Fruit fly (Drosophila melanogaster) whole organism, embryonic: ENCODE measurements around the gene vito.

Source experiments
- Asciz ChIP-seq: fragments of 200-800 bp; sonication (Bioruptor generic); optimal IDR thresholded peaks from 2 replicates; lab custom pipeline; 2017; ENCODE audit warnings: missing biosample characterization, mild to moderate bottlenecking, missing genetic modification characterization, missing genetic modification reagents
- B-H2 ChIP-seq: fragments of 200-800 bp; sonication (Bioruptor generic); optimal IDR thresholded peaks from 2 replicates; lab custom pipeline; 2018; ENCODE audit warnings: missing biosample characterization, mild to moderate bottlenecking, missing genetic modification characterization
- BEAF-32 ChIP-seq: fragments of 200-800 bp; sonication (Bioruptor generic); optimal IDR thresholded peaks from 3 replicates; lab custom pipeline; 2017; ENCODE audit warnings: missing biosample characterization, missing genetic modification characterization, mild to moderate bottlenecking, moderate library complexity, missing genetic modification reagents
- CG10462 ChIP-seq: fragments of 200-800 bp; sonication (Bioruptor generic); optimal IDR thresholded peaks from 2 replicates; lab custom pipeline; 2016; ENCODE audit warnings: missing biosample characterization, missing genetic modification characterization
- CG11247 ChIP-seq: fragments of 200-800 bp; sonication (Bioruptor generic); IDR thresholded peaks from 2 replicates; pipeline ENCODE4 v1.3.6; 2022; ENCODE audit warnings: missing biosample characterization, missing genetic modification characterization
- CG11695 ChIP-seq: fragments of 200-800 bp; sonication (Bioruptor generic); IDR thresholded peaks from 3 replicates; pipeline ENCODE4 v1.3.6; 2022; ENCODE audit warnings: missing biosample characterization, missing genetic modification characterization
- CG13894 ChIP-seq: fragments of 200-800 bp; sonication (Bioruptor generic); optimal IDR thresholded peaks from 3 replicates; lab custom pipeline; 2018; ENCODE audit warnings: missing biosample characterization, mild to moderate bottlenecking, missing genetic modification characterization, moderate library complexity
- CG14050 ChIP-seq: fragments of 200-800 bp; sonication (Bioruptor generic); IDR thresholded peaks from 3 replicates; pipeline ENCODE4 v1.3.6; 2022; ENCODE audit warnings: missing biosample characterization, missing genetic modification characterization
- CG16815 ChIP-seq: fragments of 200-800 bp; sonication (Bioruptor generic); optimal IDR thresholded peaks from 3 replicates; lab custom pipeline; 2017; ENCODE audit warnings: missing biosample characterization, mild to moderate bottlenecking, missing genetic modification characterization
- CG1792 ChIP-seq: fragments of 200-800 bp; sonication (Bioruptor generic); optimal IDR thresholded peaks from 2 replicates; lab custom pipeline; 2016; ENCODE audit warnings: missing biosample characterization, missing genetic modification characterization
- CG1832 ChIP-seq: fragments of 200-800 bp; sonication (Bioruptor generic); optimal IDR thresholded peaks from 2 replicates; lab custom pipeline; 2017; ENCODE audit warnings: missing biosample characterization, mild to moderate bottlenecking, missing genetic modification characterization, inconsistent platforms
- CG2889 ChIP-seq: fragments of 200-800 bp; sonication (Bioruptor generic); IDR thresholded peaks from 3 replicates; pipeline ENCODE4 v1.3.6; 2022; ENCODE audit warnings: missing biosample characterization, missing genetic modification characterization
- CG30020 ChIP-seq: fragments of 200-800 bp; optimal IDR thresholded peaks from 2 replicates; lab custom pipeline; 2019; ENCODE audit warnings: missing biosample characterization, mild to moderate bottlenecking, missing genetic modification characterization, moderate library complexity
- CG32767 ChIP-seq: fragments of 200-800 bp; sonication (Bioruptor generic); IDR thresholded peaks from 2 replicates; pipeline ENCODE4 v1.3.6; 2022; ENCODE audit warnings: missing biosample characterization, missing genetic modification characterization
- CG4820 ChIP-seq: fragments of 200-800 bp; sonication (Bioruptor generic); optimal IDR thresholded peaks from 3 replicates; lab custom pipeline; 2016; ENCODE audit warnings: missing biosample characterization, missing genetic modification characterization
- CG4854 ChIP-seq: fragments of 200-800 bp; sonication (Bioruptor generic); optimal IDR thresholded peaks from 2 replicates; lab custom pipeline; 2016; ENCODE audit warnings: missing biosample characterization, missing genetic modification characterization, inconsistent platforms
- CG6272 ChIP-seq: fragments of 200-800 bp; sonication (Bioruptor generic); IDR thresholded peaks from 2 replicates; pipeline ENCODE4 v1.3.6; 2022; ENCODE audit warnings: missing biosample characterization, missing genetic modification characterization
- CG6689 ChIP-seq: fragments of 200-800 bp; sonication (Bioruptor generic); IDR thresholded peaks from 2 replicates; pipeline ENCODE4 v1.3.6; 2022; ENCODE audit warnings: missing biosample characterization, missing genetic modification characterization
- CG7987 ChIP-seq: fragments of 200-800 bp; sonication (Bioruptor generic); optimal IDR thresholded peaks from 2 replicates; lab custom pipeline; 2018; ENCODE audit warnings: missing biosample characterization, mild to moderate bottlenecking, missing genetic modification characterization, moderate library complexity
- CG8290 ChIP-seq, 3 experiments: fragments of 200-800 bp; sonication (Bioruptor generic); optimal IDR thresholded peaks; 2 replicates each; lab custom pipeline; 2016 to 2019; ENCODE audit warnings: missing biosample characterization in 3 of 3, missing genetic modification characterization in 3 of 3, mild to moderate bottlenecking in 2 of 3, moderate library complexity in 1 of 3
- CG8924 ChIP-seq: fragments of 200-800 bp; optimal IDR thresholded peaks from 3 replicates; lab custom pipeline; 2019; ENCODE audit warnings: missing biosample characterization, mild to moderate bottlenecking, missing genetic modification characterization, moderate library complexity
- CG9215 ChIP-seq: fragments of 200-800 bp; sonication (Bioruptor generic); IDR thresholded peaks from 2 replicates; pipeline ENCODE4 v1.3.6; 2022; ENCODE audit warnings: missing biosample characterization, missing genetic modification characterization
- CHES-1-like ChIP-seq: fragments of 200-800 bp; sonication (Bioruptor generic); optimal IDR thresholded peaks from 2 replicates; lab custom pipeline; 2016; ENCODE audit warnings: missing biosample characterization, missing genetic modification characterization
- Doc3 ChIP-seq: fragments of 200-800 bp; sonication (Bioruptor generic); IDR thresholded peaks from 3 replicates; pipeline ENCODE4 v1.3.6; 2022; ENCODE audit warnings: missing biosample characterization, missing genetic modification characterization; ENCODE audit not compliant: partially characterized antibody
- E2f1 ChIP-seq: fragments of 200-800 bp; sonication (Bioruptor generic); IDR thresholded peaks from 2 replicates; pipeline ENCODE4 v1.3.6; 2022; ENCODE audit warnings: missing biosample characterization, missing genetic modification characterization
- Eip74EF ChIP-seq, 2 experiments: fragments of 200-800 bp in 1 of 2; fragments of >200 bp in 1 of 2; sonication (Bioruptor generic) in 1 of 2; optimal IDR thresholded peaks; 2 replicates each; lab custom pipeline; 2017 to 2019; ENCODE audit warnings: missing biosample characterization in 2 of 2, missing genetic modification characterization in 2 of 2, mild to moderate bottlenecking in 1 of 2, moderate library complexity in 1 of 2
- Elba2 ChIP-seq: fragments of 200-800 bp; sonication (Bioruptor generic); optimal IDR thresholded peaks from 3 replicates; lab custom pipeline; 2016; ENCODE audit warnings: missing biosample characterization, missing genetic modification characterization
- Ets65A ChIP-seq: fragments of 200-800 bp; sonication (Bioruptor generic); peaks from one replicate; lab custom pipeline; 2016; ENCODE audit warnings: missing biosample characterization, missing genetic modification characterization
- Fer1 ChIP-seq: fragments of 200-800 bp; sonication (Bioruptor generic); optimal IDR thresholded peaks from 2 replicates; lab custom pipeline; 2017; ENCODE audit warnings: missing biosample characterization, mild to moderate bottlenecking, missing genetic modification characterization
- Gsc ChIP-seq: fragments of 200-800 bp; sonication (Bioruptor generic); IDR thresholded peaks from 2 replicates; pipeline ENCODE4 v1.3.6; 2022; ENCODE audit warnings: missing biosample characterization, missing genetic modification characterization
- Hey ChIP-seq: fragments of 200-800 bp; sonication (Bioruptor generic); optimal IDR thresholded peaks from 3 replicates; lab custom pipeline; 2018; ENCODE audit warnings: missing biosample characterization, mild to moderate bottlenecking, missing genetic modification characterization
- Nf-YC ChIP-seq: fragments of 200-800 bp; optimal IDR thresholded peaks from 3 replicates; lab custom pipeline; 2019; ENCODE audit warnings: missing biosample characterization, mild to moderate bottlenecking, missing genetic modification characterization, moderate library complexity
- Poxn ChIP-seq: fragments of 200-800 bp; sonication (Bioruptor generic); IDR thresholded peaks from 2 replicates; pipeline ENCODE4 v1.3.6; 2022; ENCODE audit warnings: missing biosample characterization, missing genetic modification characterization
- Ssrp ChIP-seq: fragments of 200-800 bp; sonication (Bioruptor generic); optimal IDR thresholded peaks from 2 replicates; lab custom pipeline; 2018; ENCODE audit warnings: missing biosample characterization, mild to moderate bottlenecking, missing genetic modification characterization, moderate library complexity
- Stat92E ChIP-seq, 3 experiments: fragments of >200 bp in 2 of 3; fragments of 200-800 bp in 1 of 3; sonication (Bioruptor generic) in 1 of 3; optimal IDR thresholded peaks; 2 replicates each; lab custom pipeline; 2017 to 2019; ENCODE audit warnings: missing biosample characterization in 3 of 3, missing genetic modification characterization in 3 of 3, mild to moderate bottlenecking in 1 of 3, moderate library complexity in 1 of 3
- da ChIP-seq: fragments of 200-800 bp; sonication (Bioruptor generic); optimal IDR thresholded peaks from 2 replicates; lab custom pipeline; 2016; ENCODE audit warnings: missing biosample characterization, missing genetic modification characterization
- emc ChIP-seq: fragments of 200-800 bp; sonication (Bioruptor generic); optimal IDR thresholded peaks from 2 replicates; lab custom pipeline; 2016; ENCODE audit warnings: missing biosample characterization, missing genetic modification characterization
- gro ChIP-seq: fragments of 200-800 bp; sonication (Bioruptor generic); optimal IDR thresholded peaks from 2 replicates; lab custom pipeline; 2016; ENCODE audit warnings: missing biosample characterization, missing genetic modification characterization
- nau ChIP-seq: fragments of 200-800 bp; sonication (Bioruptor generic); optimal IDR thresholded peaks from 3 replicates; lab custom pipeline; 2017; ENCODE audit warnings: missing biosample characterization, mild to moderate bottlenecking, missing genetic modification characterization, missing genetic modification reagents
- schlank ChIP-seq: fragments of 200-800 bp; sonication (Bioruptor generic); optimal IDR thresholded peaks from 2 replicates; lab custom pipeline; 2018; ENCODE audit warnings: missing biosample characterization, mild to moderate bottlenecking, missing genetic modification characterization
- sd ChIP-seq: fragments of 200-800 bp; sonication (Bioruptor generic); optimal IDR thresholded peaks from 3 replicates; lab custom pipeline; 2018; ENCODE audit warnings: missing biosample characterization, mild to moderate bottlenecking, missing genetic modification characterization, moderate library complexity
- sens ChIP-seq: fragments of 200-800 bp; sonication (Bioruptor generic); peaks from one replicate; lab custom pipeline; 2016; ENCODE audit warnings: missing biosample characterization, missing genetic modification characterization
- slp2 ChIP-seq: fragments of 200-800 bp; sonication (Bioruptor generic); optimal IDR thresholded peaks from 2 replicates; lab custom pipeline; 2016; ENCODE audit warnings: missing biosample characterization, missing genetic modification characterization
- ssp ChIP-seq: fragments of 200-800 bp; sonication (Bioruptor generic); IDR thresholded peaks from 2 replicates; pipeline ENCODE4 v1.3.6; 2022; ENCODE audit warnings: missing biosample characterization, missing genetic modification characterization
- stc ChIP-seq: fragments of 200-800 bp; sonication (Bioruptor generic); IDR thresholded peaks from 2 replicates; pipeline ENCODE4 v1.3.6; 2022; ENCODE audit warnings: missing biosample characterization, missing genetic modification characterization
- sug ChIP-seq: fragments of 200-800 bp; optimal IDR thresholded peaks from 2 replicates; lab custom pipeline; 2019; ENCODE audit warnings: missing biosample characterization, mild to moderate bottlenecking, missing genetic modification characterization, moderate library complexity
- tin ChIP-seq: fragments of 200-800 bp; sonication (Bioruptor generic); optimal IDR thresholded peaks from 3 replicates; lab custom pipeline; 2016; ENCODE audit warnings: missing biosample characterization, missing genetic modification characterization
- unpg ChIP-seq: fragments of 200-800 bp; sonication (Bioruptor generic); optimal IDR thresholded peaks from 3 replicates; lab custom pipeline; 2018; ENCODE audit warnings: missing biosample characterization, mild to moderate bottlenecking, missing genetic modification characterization, moderate library complexity
- yki ChIP-seq: fragments of >200 bp; optimal IDR thresholded peaks from 3 replicates; lab custom pipeline; 2018

vito gene

DNA sequence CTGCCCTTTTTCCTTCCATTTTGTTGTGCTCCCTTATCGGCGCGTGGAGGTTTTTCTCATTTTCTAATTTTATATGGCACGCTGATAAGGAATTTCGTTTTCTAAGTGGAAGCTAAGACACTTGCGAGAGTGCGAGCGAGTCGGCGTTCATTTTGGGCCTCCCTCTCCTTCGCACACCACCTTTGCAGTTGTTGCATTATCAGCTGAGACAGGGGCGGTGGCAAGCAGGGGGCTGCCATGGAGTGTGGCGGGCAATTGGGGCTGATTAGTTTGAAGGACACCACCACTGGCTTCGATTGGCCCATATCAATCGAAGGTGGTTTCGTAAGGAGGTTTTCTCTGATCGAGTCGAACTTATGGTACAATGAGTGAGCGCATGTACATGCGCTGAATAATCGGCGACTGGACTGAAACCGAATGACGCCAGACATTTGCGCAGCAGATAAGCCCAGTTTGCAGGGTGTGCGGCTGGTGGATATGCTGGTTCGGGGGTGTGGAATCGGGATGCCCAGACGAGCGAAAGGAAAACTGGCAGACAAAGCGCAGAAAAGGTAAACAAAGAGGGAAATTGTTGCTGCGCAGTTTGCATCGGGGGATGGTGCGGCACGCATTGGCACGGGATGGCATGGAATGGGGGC lies 32.6 kb upstream of the vito start (continued):
- TF ChIP-seq sug (tag; lab: Kevin White, UChicago) = peak; percentile 96
- TF ChIP-seq Hey (tag; lab: Kevin White, UChicago) = peak; percentile 98
- TF ChIP-seq Gsc (GFP tag; lab: Robert Waterston, UW) = no peak
- TF ChIP-seq sens (GFP tag; lab: Kevin White, UChicago) = peak; percentile 29
- TF ChIP-seq CG8290 (GFP tag; optimal IDR thresholded peaks at IDR 0.05; lab: Kevin White, UChicago) = no peak
- peak in 1 of 2 experiments; percentile 5 for TF ChIP-seq CG8290 (tag; optimal IDR thresholded peaks at IDR 0.05; lab: Kevin White, UChicago)
- no peak for TF ChIP-seq CG16815 (GFP tag; lab: Kevin White, UChicago)
- peak; percentile 9 for TF ChIP-seq CG7987 (GFP tag; lab: Kevin White, UChicago)
- TF ChIP-seq CHES-1-like (GFP tag; lab: Kevin White, UChicago) = no peak
- no peak for TF ChIP-seq unpg
- TF ChIP-seq CG32767 (GFP tag; lab: Robert Waterston, UW) = no peak
- peak; percentile 80 for TF ChIP-seq Nf-YC
- no peak for TF ChIP-seq Doc3
- TF ChIP-seq CG6272 (GFP tag; lab: Robert Waterston, UW) = no peak
- TF ChIP-seq Stat92E (GFP tag; optimal IDR thresholded peaks at IDR 0.05; lab: Kevin White, UChicago) = no peak
- TF ChIP-seq Ets65A (GFP tag; lab: Kevin White, UChicago) = peak; percentile 51

DNA sequence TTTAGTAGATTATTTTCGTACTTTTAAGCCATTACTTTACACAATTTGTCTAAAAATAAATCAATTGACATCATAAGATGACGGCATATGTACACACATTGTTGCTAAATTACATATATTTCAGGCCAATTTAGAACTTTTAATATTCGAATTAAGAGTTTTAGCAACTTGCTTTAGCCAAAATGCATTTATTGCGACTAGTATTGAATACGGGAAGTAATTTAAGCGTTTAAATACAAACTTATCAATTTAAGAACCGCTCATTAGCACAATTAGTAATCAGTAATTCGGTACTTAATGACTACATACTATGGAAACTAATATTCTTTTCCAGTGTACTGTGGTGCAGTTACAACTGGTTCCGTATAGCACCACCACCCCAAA lies 32.1 kb upstream of the vito start:
- no peak for TF ChIP-seq CG1792 (GFP tag; lab: Kevin White, UChicago)
- no peak for TF ChIP-seq yki (lab: Kevin White, UChicago)
- TF ChIP-seq emc (GFP tag; lab: Kevin White, UChicago) = no peak
- no peak for TF ChIP-seq CG11247 (GFP tag; lab: Robert Waterston, UW)
- 0 out of 3 replicates have a peak, but pooled peaks have one; percentile 21 for TF ChIP-seq CG11695 (GFP tag; lab: Robert Waterston, UW)
- no peak for TF ChIP-seq CG9215 (GFP tag; lab: Robert Waterston, UW)
- TF ChIP-seq Ssrp (tag; lab: Kevin White, UChicago) = peak; percentile 24
- no peak for TF ChIP-seq CG1832 (GFP tag; lab: Kevin White, UChicago)
- TF ChIP-seq E2f1 (GFP tag; lab: Robert Waterston, UW) = no peak
- no peak for TF ChIP-seq Elba2
- no peak for TF ChIP-seq BEAF-32
- no peak for TF ChIP-seq slp2
- TF ChIP-seq CG4854 (GFP tag; lab: Kevin White, UChicago) = no peak
- TF ChIP-seq CG30020 = no peak
- no peak for TF ChIP-seq Ets65A (GFP tag; lab: Kevin White, UChicago)
- TF ChIP-seq ssp = no peak
- TF ChIP-seq Fer1 (GFP tag; lab: Kevin White, UChicago) = no peak
- TF ChIP-seq Asciz (GFP tag; lab: Kevin White, UChicago) = no peak
- peak; percentile 57 for TF ChIP-seq sens (GFP tag; lab: Kevin White, UChicago)
- peak; percentile 4 for TF ChIP-seq CG8924 (tag; lab: Kevin White, UChicago)
- TF ChIP-seq CG10462 = no peak
- TF ChIP-seq CG14050 = no peak
- peak; percentile 49 for TF ChIP-seq CG6689
- no peak for TF ChIP-seq CG13894 (tag; lab: Kevin White, UChicago)
- peak in 1 of 2 experiments; percentile 27 for TF ChIP-seq Eip74EF (GFP tag; optimal IDR thresholded peaks at IDR 0.05; lab: Kevin White, UChicago)
- TF ChIP-seq CG4820 = no peak
- TF ChIP-seq CG2889 (GFP tag; lab: Robert Waterston, UW) = no peak
- no peak for TF ChIP-seq B-H2 (GFP tag; lab: Kevin White, UChicago)
- no peak for TF ChIP-seq stc (GFP tag; lab: Robert Waterston, UW)
- no peak for TF ChIP-seq gro (GFP tag; lab: Kevin White, UChicago)
- TF ChIP-seq sd (tag; lab: Kevin White, UChicago) = no peak
- TF ChIP-seq Poxn (GFP tag; lab: Robert Waterston, UW) = no peak
- no peak for TF ChIP-seq nau (GFP tag; lab: Kevin White, UChicago)
- no peak for TF ChIP-seq da (GFP tag; lab: Kevin White, UChicago)
- TF ChIP-seq schlank = no peak
- TF ChIP-seq tin (GFP tag; lab: Kevin White, UChicago) = no peak
